Worm (Caenorhabditis elegans) whole organism, L2 larva: ENCODE measurements around the gene F22H10.11.

Experiments used
- egl-27 ChIP-seq: sonication (generic microtip); optimal IDR thresholded peaks from 3 replicates; lab custom pipeline; 2017; ENCODE audit warnings: missing biosample characterization, missing genetic modification reagents, missing genetic modification characterization
- mdl-1 ChIP-seq, 2 experiments: fragments of 150-350 bp in 1 of 2; sonication (generic microtip) in 1 of 2; optimal IDR thresholded peaks; 2 replicates each; lab custom pipeline; 2017; ENCODE audit warnings: missing biosample characterization in 2 of 2, missing genetic modification characterization in 2 of 2
- ztf-11 ChIP-seq: sonication (generic microtip); optimal IDR thresholded peaks from 2 replicates; lab custom pipeline; 2017; ENCODE audit warnings: missing biosample characterization, missing genetic modification characterization

DNA sequence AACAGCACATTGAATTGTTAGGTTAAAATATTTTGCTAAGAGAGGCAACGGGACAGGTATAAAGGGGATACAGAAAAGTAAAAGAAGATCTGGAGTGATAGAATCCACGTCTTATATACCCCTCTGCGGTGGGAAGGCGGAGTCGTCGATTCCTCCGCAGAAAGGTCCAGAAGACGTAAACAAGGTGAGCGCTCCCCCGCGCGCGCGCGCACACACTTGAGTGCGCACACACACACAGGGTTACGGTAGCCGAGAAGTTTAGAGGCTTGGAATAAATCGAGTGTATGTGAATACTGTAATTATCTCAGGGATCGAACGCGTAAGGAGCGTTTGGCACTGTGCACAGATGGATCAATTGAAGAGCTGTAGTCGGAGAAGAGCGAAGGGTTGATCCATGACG is 468 bp downstream of the F22H10.11 start:
- TF ChIP-seq egl-27 (no peak), mdl-1 (tag; optimal IDR thresholded peaks at IDR 0.05; lab: Kevin White, UChicago) (no peak), ztf-11 (no peak)
